Fruit fly (Drosophila melanogaster) ovary, adult (tissue): Measurements from ENCODE around the gene repo.

Experiments used
- CG17801 ChIP-seq: fragments of 200-800 bp; optimal IDR thresholded peaks from 2 replicates; lab custom pipeline; 2019; ENCODE audit warnings: missing biosample characterization, mild to moderate bottlenecking, missing genetic modification characterization, moderate library complexity; ENCODE audit not compliant: partially characterized antibody

repo gene

dm6 chr3R:18251876-18252275 is 15.9 kb downstream of the repo start:
- no peak for TF ChIP-seq CG17801 (GFP tag; lab: Kevin White, UChicago)

DNA sequence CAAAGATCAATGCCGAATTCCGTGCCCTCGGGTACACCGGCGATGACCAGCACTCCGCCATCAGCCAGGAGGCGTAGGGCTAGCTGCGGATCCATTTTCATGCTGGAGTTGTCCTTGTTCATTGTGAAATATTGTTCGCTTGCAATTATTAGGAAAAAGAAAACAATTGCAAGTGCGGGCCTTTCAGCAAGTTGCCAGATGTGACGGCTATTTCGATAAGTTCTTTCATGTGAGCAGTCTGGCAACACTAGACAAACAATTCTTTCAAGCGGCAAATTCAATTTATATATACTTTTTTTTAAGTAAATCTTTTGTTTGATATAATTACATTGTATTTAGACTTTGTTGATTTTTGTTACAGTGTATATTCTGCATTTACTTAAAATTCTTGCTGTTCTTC is 16.6 kb downstream of the repo start, which contains the start of gene CG12320:
TSS of gene CG12320 (minus strand) at position 157 of the 400 bp plus-strand sequence.
- TF ChIP-seq CG17801 (GFP tag; lab: Kevin White, UChicago): no peak

DNA sequence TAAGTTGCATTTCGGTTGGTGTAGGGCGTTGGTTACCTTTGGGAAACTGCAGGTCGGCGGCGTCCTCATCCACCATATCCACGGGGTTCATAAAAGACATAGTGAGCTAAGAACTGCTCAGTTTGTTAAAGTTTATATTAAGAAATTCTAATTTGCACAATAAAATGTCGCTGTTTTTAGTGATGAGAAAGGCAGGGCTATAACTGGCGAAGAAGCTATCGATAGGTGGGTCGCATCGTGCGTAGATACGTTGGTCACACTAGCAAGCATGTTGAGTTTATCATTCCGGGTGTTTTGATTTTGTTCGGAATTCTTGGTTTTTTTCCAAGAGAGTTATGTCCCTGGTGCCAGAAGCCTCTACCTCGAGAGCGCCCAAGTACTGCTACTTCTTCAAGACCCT is 19.3 kb downstream of the repo start, which contains the start of the genes Ada2a, Polr2D, Tgs1 and moi:
TSS of gene Ada2a (minus strand) at position 207 of the 400 bp plus-strand sequence.
TSS of gene Polr2D (minus strand) at position 207 of the 400 bp plus-strand sequence.
TSS of gene Tgs1 (plus strand) at position 250 of the 400 bp plus-strand sequence.
TSS of gene moi (plus strand) at position 250 of the 400 bp plus-strand sequence.
- TF ChIP-seq CG17801 (GFP tag; lab: Kevin White, UChicago): peak; percentile 23

DNA sequence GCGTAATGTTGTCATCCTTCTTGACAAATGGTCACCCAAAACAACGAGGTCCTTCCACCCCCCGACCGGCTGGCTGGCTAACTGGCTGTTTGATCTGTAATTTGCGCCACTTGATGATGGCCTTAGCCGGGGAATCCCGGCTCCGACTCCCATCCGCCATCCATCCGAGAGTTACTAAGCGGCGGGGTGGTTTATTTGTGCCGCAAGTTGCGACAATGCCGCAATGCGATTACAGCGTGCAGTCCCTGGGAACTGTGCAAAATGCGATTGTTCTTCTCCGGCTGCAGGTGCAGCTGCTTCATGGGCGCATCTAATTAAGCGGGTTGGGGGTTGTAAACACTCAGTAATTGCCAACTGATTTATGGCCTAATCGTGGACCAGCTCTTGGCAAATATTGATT is 24.0 kb downstream of the repo start:
- no peak for TF ChIP-seq CG17801 (GFP tag; lab: Kevin White, UChicago)

- no peak for TF ChIP-seq CG17801 (GFP tag; lab: Kevin White, UChicago)
Observed at dm6 chr3R:18261602-18262001, 25.6 kb downstream of the repo start.

dm6 chr3R:18265275-18265674 is 29.3 kb downstream of the repo start:
- no peak for TF ChIP-seq CG17801 (GFP tag; lab: Kevin White, UChicago)

DNA sequence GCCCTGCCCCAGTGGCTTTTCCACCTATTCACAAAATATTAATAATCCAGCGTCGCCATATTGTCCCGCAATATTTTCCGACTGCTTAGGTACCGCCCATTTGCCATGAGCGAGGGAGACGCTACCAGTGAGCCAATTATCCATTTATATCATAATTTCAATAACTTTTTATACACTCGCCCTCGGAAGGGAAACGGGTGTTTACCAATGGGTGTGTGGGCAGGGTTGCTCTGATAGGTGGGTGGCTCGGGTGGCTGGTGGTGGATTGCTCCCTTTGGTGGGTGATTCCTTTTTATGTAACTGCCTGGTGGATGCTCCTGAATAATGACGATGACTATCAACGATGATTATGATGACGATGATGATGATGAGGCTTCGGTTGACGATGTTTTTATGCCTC is 30.7 kb downstream of the repo start:
- TF ChIP-seq CG17801 (GFP tag; lab: Kevin White, UChicago): no peak

- no peak for TF ChIP-seq CG17801 (GFP tag; lab: Kevin White, UChicago)
Observed at dm6 chr3R:18267489-18267888, 31.5 kb downstream of the repo start, which contains the start of gene CG18599. Gene CG18599 (plus strand): TSS chr3R:18267789.

dm6 chr3R:18269744-18270348 is 33.9 kb downstream of the repo start:
- no peak for TF ChIP-seq CG17801 (GFP tag; lab: Kevin White, UChicago)

- TF ChIP-seq CG17801 (GFP tag; lab: Kevin White, UChicago): peak; percentile 40
Observed at dm6 chr3R:18274328-18275098, 38.5 kb downstream of the repo start, which contains the start of the genes Vps39 and eIF1A. Gene Vps39 (minus strand): TSS chr3R:18274446. Gene eIF1A (plus strand): TSS chr3R:18274665.

DNA sequence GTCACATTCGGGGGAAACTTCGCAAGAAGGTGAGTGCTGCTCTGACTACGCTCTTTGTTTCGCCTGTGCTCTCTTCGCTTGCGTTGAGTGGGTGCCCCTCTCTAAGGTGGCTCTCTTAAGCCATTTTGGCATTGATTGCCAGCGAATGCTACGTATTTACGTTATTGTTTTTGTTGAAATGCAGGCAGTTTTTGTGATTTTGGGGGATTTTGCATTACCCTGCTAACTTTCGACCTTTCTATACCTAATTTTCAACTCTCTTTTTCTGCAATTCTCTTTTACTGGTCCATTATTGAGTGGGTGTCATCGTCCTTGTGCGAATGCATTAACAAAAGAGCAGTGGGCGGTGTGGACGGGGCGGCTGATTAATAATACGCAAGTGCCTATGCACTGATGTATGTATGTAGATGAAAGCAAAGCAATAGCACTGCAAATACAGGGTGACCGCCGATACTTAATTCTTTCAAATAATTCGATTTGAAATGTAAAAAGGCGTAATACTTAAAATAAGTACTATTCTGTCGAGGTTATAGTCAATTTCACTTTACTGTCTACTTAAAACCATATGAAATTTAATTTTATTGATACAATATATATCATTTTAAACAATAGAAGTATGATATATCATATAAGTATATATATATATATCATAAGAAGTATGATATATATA is 39.3 kb downstream of the repo start:
- no peak for TF ChIP-seq CG17801 (GFP tag; lab: Kevin White, UChicago)

DNA sequence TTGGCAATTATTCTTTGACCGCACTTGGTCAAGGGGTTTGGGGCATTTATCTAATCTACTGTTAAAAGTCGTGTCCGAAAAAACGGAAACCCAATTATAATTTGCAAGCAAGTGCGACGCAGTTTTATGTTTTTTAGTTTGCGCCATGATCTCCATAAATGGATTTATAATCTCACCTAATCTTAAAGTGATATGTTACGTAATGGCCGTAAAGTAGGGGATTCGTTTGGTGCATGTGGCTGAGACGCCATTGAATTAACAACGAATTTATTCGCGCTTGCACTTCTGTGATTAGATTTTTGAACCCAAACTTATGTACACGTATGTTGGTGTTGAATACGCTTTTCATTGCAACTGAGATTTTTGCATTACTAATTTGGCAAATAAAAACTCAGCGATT is 40.7 kb downstream of the repo start:
- no peak for TF ChIP-seq CG17801 (GFP tag; lab: Kevin White, UChicago)

- TF ChIP-seq CG17801 (GFP tag; lab: Kevin White, UChicago): no peak
Observed at dm6 chr3R:18277406-18277805, 41.4 kb downstream of the repo start.

- TF ChIP-seq CG17801 (GFP tag; lab: Kevin White, UChicago): no peak
Observed at dm6 chr3R:18279494-18279893, 43.5 kb downstream of the repo start, which contains the start of gene CG7142. Gene CG7142 (minus strand): TSS chr3R:18279522.

DNA sequence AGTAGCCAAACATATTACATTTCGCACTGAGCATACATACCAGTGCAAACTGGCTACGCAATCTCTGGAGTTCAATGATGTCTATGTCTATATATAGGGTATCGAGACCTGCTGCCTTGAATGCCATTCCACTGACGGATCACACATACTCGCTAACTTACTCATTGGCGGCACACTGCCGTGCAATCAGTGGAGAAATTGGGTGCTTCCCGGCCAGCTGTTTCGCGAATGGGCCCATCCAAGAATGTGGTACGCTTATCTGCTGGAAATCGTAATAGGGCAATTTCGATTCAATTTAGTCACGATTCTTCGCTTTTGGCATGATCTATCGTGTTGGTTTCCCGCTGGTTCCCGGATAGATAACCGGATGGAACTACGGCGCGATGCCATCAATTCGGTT is 44.1 kb downstream of the repo start:
- TF ChIP-seq CG17801 (GFP tag; lab: Kevin White, UChicago): no peak
